Worm (Caenorhabditis elegans) whole organism, L1 larva: ENCODE results near the gene Y53G8AR.1.
A peak's percentile ranks its signal among the peaks of the same experiment; 100 is the strongest.
"Not testable (repeated sequence)": the region's sequence is repeated elsewhere in the genome, so short reads cannot be mapped to it uniquely, and the experiment has no call there.

Experiments used
- F16B12.6 ChIP-seq: fragments of 150-350 bp; optimal IDR thresholded peaks from 2 replicates; lab custom pipeline; 2014; ENCODE audit warnings: missing biosample characterization, missing genetic modification characterization
- aha-1 ChIP-seq: fragments of 150-350 bp; optimal IDR thresholded peaks from 2 replicates; lab custom pipeline; 2014; ENCODE audit warnings: missing biosample characterization, missing genetic modification characterization
- aly-2 ChIP-seq: fragments of 150-350 bp; optimal IDR thresholded peaks from 2 replicates; lab custom pipeline; 2014; ENCODE audit warnings: missing biosample characterization, missing genetic modification characterization
- ama-1 ChIP-seq: fragments of 150-350 bp; optimal IDR thresholded peaks from 2 replicates; lab custom pipeline; 2014
- blmp-1 ChIP-seq: fragments of 150-350 bp; optimal IDR thresholded peaks from 2 replicates; lab custom pipeline; 2014; ENCODE audit warnings: missing biosample characterization, missing genetic modification characterization
- ceh-82 ChIP-seq, 3 experiments: fragments of 150-350 bp in 1 of 3; sonication (generic microtip) in 2 of 3; optimal IDR thresholded peaks; 2 replicates each; lab custom pipeline; 2014 to 2017; ENCODE audit warnings: missing biosample characterization in 3 of 3, missing genetic modification characterization in 3 of 3
- ceh-88 ChIP-seq: fragments of 200-800 bp; sonication (Bioruptor generic); IDR thresholded peaks from 2 replicates; pipeline ENCODE4 v1.3.6; 2022; ENCODE audit warnings: missing genetic modification characterization, missing compliant biosample characterization
- dpl-1 ChIP-seq, 3 experiments: fragments of 150-350 bp in 2 of 3; sonication (generic microtip) in 1 of 3; optimal IDR thresholded peaks; 2 replicates each; lab custom pipeline; 2014 to 2017; ENCODE audit warnings: missing biosample characterization in 3 of 3, missing genetic modification characterization in 3 of 3, missing genetic modification reagents in 3 of 3
- efl-1 ChIP-seq, 4 experiments: fragments of 150-350 bp; optimal IDR thresholded peaks in 3 of 4; peaks in 1 of 4; 1 replicate in 1 of 4; 2 replicates in 3 of 4; lab custom pipeline; 2014; ENCODE audit warnings: missing biosample characterization in 2 of 4, missing genetic modification characterization in 2 of 4, missing genetic modification reagents in 2 of 4
- efl-3 ChIP-seq: fragments of 200-800 bp; sonication (Bioruptor generic); optimal IDR thresholded peaks from 2 replicates; lab custom pipeline; 2018; ENCODE audit warnings: mild to moderate bottlenecking, missing genetic modification characterization, missing compliant biosample characterization
- elt-3 ChIP-seq, 6 experiments: fragments of 150-350 bp in 1 of 6; sonication (generic microtip); optimal IDR thresholded peaks; 2 replicates each; lab custom pipeline; 2017 to 2018; ENCODE audit warnings: missing biosample characterization in 6 of 6, missing genetic modification characterization in 6 of 6, inconsistent platforms in 1 of 6
- fkh-4 ChIP-seq: sonication (generic microtip); optimal IDR thresholded peaks from 2 replicates; lab custom pipeline; 2016; ENCODE audit warnings: missing compliant biosample characterization, missing genetic modification characterization, borderline replicate concordance
- grh-1 ChIP-seq: fragments of 200-800 bp; sonication (Bioruptor generic); IDR thresholded peaks from 2 replicates; pipeline ENCODE4 v1.3.6; 2022; ENCODE audit warnings: missing genetic modification reagents, missing genetic modification characterization, missing compliant biosample characterization
- hlh-4 ChIP-seq: sonication (generic microtip); optimal IDR thresholded peaks from 2 replicates; lab custom pipeline; 2016; ENCODE audit warnings: mild to moderate bottlenecking, missing genetic modification characterization, missing compliant biosample characterization
- irx-1 ChIP-seq: sonication (generic microtip); optimal IDR thresholded peaks from 2 replicates; lab custom pipeline; 2016; ENCODE audit warnings: missing genetic modification characterization, missing compliant biosample characterization
- isw-1 ChIP-seq: fragments of 200-800 bp; sonication (Bioruptor generic); IDR thresholded peaks from 2 replicates; pipeline ENCODE4 v1.3.6; 2022; ENCODE audit warnings: missing genetic modification characterization, missing compliant biosample characterization
- lin-35 ChIP-seq, 2 experiments: fragments of 150-350 bp; optimal IDR thresholded peaks; 2 replicates each; lab custom pipeline; 2014; ENCODE audit warnings: missing biosample characterization in 2 of 2, missing genetic modification characterization in 2 of 2, missing genetic modification reagents in 2 of 2
- lsy-2 ChIP-seq, 2 experiments: fragments of 150-350 bp; optimal IDR thresholded peaks; 2 replicates each; lab custom pipeline; 2014; ENCODE audit warnings: missing biosample characterization in 2 of 2, missing genetic modification characterization in 2 of 2
- mab-9 ChIP-seq: fragments of 200-800 bp; sonication (Bioruptor generic); IDR thresholded peaks from 2 replicates; pipeline ENCODE4 v1.3.6; 2022; ENCODE audit warnings: missing genetic modification reagents, missing genetic modification characterization, missing compliant biosample characterization
- mef-2 ChIP-seq: fragments of 150-350 bp; optimal IDR thresholded peaks from 2 replicates; lab custom pipeline; 2014; ENCODE audit warnings: missing biosample characterization, missing genetic modification characterization
- mep-1 ChIP-seq: fragments of 150-350 bp; optimal IDR thresholded peaks from 2 replicates; lab custom pipeline; 2014; ENCODE audit warnings: missing biosample characterization, missing genetic modification characterization
- nhr-12 ChIP-seq: sonication (generic microtip); optimal IDR thresholded peaks from 2 replicates; lab custom pipeline; 2017; ENCODE audit warnings: missing biosample characterization, missing genetic modification characterization
- nhr-19 ChIP-seq: fragments of 200-800 bp; sonication (Bioruptor generic); conservative IDR thresholded peaks from 2 replicates; pipeline ENCODE4 v1.3.6; 2022; ENCODE audit warnings: missing genetic modification characterization, missing compliant biosample characterization
- nhr-28 ChIP-seq: fragments of 150-350 bp; optimal IDR thresholded peaks from 2 replicates; lab custom pipeline; 2014; ENCODE audit warnings: missing biosample characterization, missing genetic modification characterization
- nhr-85 ChIP-seq: sonication (generic microtip); peaks from one replicate; lab custom pipeline; 2016; ENCODE audit warnings: missing genetic modification characterization, inconsistent platforms, missing compliant biosample characterization
- nhr-90 ChIP-seq: sonication (generic microtip); optimal IDR thresholded peaks from 2 replicates; lab custom pipeline; 2016; ENCODE audit warnings: mild to moderate bottlenecking, missing genetic modification characterization, missing compliant biosample characterization; ENCODE audit not compliant: poor library complexity
- pag-3 ChIP-seq: sonication (generic microtip); optimal IDR thresholded peaks from 2 replicates; lab custom pipeline; 2017; ENCODE audit warnings: missing genetic modification characterization, mild to moderate bottlenecking, missing compliant biosample characterization, antibody characterized with exemption, borderline replicate concordance; ENCODE audit not compliant: insufficient read depth
- pax-3 ChIP-seq: fragments of 200-800 bp; sonication (Bioruptor generic); optimal IDR thresholded peaks from 2 replicates; lab custom pipeline; 2018; ENCODE audit warnings: mild to moderate bottlenecking, missing genetic modification characterization, moderate library complexity, missing compliant biosample characterization
- skn-1 ChIP-seq: fragments of 150-350 bp; optimal IDR thresholded peaks from 2 replicates; lab custom pipeline; 2014; ENCODE audit warnings: missing biosample characterization, missing genetic modification characterization
- snu-23 ChIP-seq: sonication (generic microtip); optimal IDR thresholded peaks from 2 replicates; lab custom pipeline; 2016; ENCODE audit warnings: missing genetic modification characterization, missing compliant biosample characterization
- sup-37 ChIP-seq: fragments of 200-800 bp; sonication (Bioruptor generic); optimal IDR thresholded peaks from 2 replicates; lab custom pipeline; 2018; ENCODE audit warnings: mild to moderate bottlenecking, missing genetic modification characterization, missing compliant biosample characterization
- swsn-7 ChIP-seq: sonication (generic microtip); optimal IDR thresholded peaks from 2 replicates; lab custom pipeline; 2016; ENCODE audit warnings: missing genetic modification characterization, missing compliant biosample characterization
- tbx-2 ChIP-seq: sonication (generic microtip); optimal IDR thresholded peaks from 2 replicates; lab custom pipeline; 2016; ENCODE audit warnings: missing genetic modification characterization, missing compliant biosample characterization
- unc-62 ChIP-seq: fragments of 150-350 bp; optimal IDR thresholded peaks from 2 replicates; lab custom pipeline; 2014; ENCODE audit warnings: missing biosample characterization, missing genetic modification reagents, missing genetic modification characterization
- unc-86 ChIP-seq: sonication (generic microtip); optimal IDR thresholded peaks from 2 replicates; lab custom pipeline; 2016; ENCODE audit warnings: missing genetic modification characterization, missing compliant biosample characterization
- vab-15 ChIP-seq: sonication (generic microtip); optimal IDR thresholded peaks from 2 replicates; lab custom pipeline; 2017; ENCODE audit warnings: missing genotype, mild to moderate bottlenecking, missing genetic modification characterization, missing compliant biosample characterization
- xbp-1 ChIP-seq: sonication (generic microtip); optimal IDR thresholded peaks from 2 replicates; lab custom pipeline; 2016; ENCODE audit warnings: missing genetic modification characterization, missing compliant biosample characterization
- ztf-4 ChIP-seq: fragments of 150-350 bp; optimal IDR thresholded peaks from 2 replicates; lab custom pipeline; 2014; ENCODE audit warnings: missing biosample characterization, missing genetic modification characterization

Y53G8AR.1 gene

DNA sequence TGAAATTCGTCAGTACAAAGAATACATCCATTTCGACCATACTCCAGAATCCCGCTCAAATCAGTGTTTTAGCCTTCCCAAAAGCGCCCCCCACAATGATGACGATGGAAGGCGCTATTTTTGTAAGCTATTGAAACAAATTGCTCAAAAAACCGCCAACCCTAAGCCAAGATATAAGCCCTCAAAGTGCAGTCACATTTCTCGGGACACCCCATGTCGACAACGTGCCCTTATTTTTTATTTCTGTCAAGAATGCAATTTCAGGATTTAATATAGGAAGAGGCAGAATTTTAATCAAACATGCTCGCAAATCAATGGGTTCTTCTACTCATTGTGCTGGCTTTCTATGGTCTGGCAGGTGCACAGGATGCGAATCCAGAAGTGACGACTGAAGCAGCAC, at the start of gene Y53G8AR.1:
TSS of gene Y53G8AR.1 (plus strand) at position 301 of the 400 bp plus-strand sequence.
- not testable (repeated sequence) for TF ChIP-seq efl-3 (GFP tag; lab: Kevin White, UChicago); pax-3 (tag; lab: Kevin White, UChicago); pag-3

DNA sequence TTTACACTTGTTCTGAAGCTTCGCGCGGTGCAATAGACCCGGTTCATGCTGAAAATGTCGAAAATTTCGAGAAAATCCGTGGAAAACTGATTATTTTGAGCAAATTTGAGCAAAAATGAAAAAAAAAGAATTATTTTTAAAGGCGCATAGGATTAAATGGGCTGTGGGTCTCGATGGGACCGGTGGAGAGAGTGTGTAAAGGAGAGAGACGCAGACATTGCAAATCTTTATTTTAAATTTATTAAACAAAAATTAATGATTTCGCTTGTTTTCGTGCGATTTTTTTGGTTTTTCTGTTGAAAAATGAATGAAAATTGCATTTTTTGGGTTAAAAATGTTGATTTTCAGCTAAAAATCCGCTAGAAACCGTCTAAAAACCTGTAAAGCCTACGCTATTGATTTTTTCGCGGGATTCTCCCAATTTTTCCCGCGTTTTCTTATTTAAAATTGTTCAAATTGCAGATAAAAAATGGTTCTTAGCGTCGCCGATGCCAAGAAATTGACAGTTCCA, 38.5 kb upstream of the Y53G8AR.1 start, which contains the start of the genes Y53G8AR.8 and Y53G8AR.6:
TSS of gene Y53G8AR.8 (minus strand) at position 48 of the 511 bp plus-strand sequence.
TSS of gene Y53G8AR.6 (plus strand) at position 461 of the 511 bp plus-strand sequence.
- TF ChIP-seq nhr-90 (tag; lab: Kevin White, UChicago) = no peak
- peak; percentile 25 for TF ChIP-seq blmp-1 (tag; lab: Kevin White, UChicago)
- no peak for TF ChIP-seq irx-1 (tag; lab: Kevin White, UChicago)
- no peak for TF ChIP-seq aly-2 (tag; lab: Kevin White, UChicago)
- TF ChIP-seq swsn-7 = no peak
- no peak for TF ChIP-seq elt-3 (tag; optimal IDR thresholded peaks at IDR 0.05; lab: Kevin White, UChicago)
- TF ChIP-seq ztf-4 (tag; lab: Kevin White, UChicago) = no peak
- TF ChIP-seq mef-2 (tag; lab: Kevin White, UChicago) = no peak
- TF ChIP-seq lsy-2 (tag; optimal IDR thresholded peaks at IDR 0.05; lab: Kevin White, UChicago) = peak; percentile 53 to 62
- 0 out of 2 replicates have a peak, but pooled peaks have one; percentile 3 for TF ChIP-seq nhr-19 (GFP tag; lab: Robert Waterston, UW)
- TF ChIP-seq xbp-1 = peak; percentile 1
- peak; percentile 1 for TF ChIP-seq skn-1 (tag; lab: Kevin White, UChicago)
- TF ChIP-seq mep-1 (tag; lab: Kevin White, UChicago) = peak; percentile 55
- TF ChIP-seq ama-1 (lab: Kevin White, UChicago) = no peak
- no peak for TF ChIP-seq nhr-12 (tag; lab: Kevin White, UChicago)
- TF ChIP-seq grh-1 = no peak
- TF ChIP-seq aha-1 (tag; lab: Kevin White, UChicago) = no peak
- no peak for TF ChIP-seq ceh-82 (tag; optimal IDR thresholded peaks at IDR 0.05; lab: Kevin White, UChicago)
- no peak for TF ChIP-seq sup-37 (GFP tag; lab: Kevin White, UChicago)
- TF ChIP-seq unc-86 (tag; lab: Kevin White, UChicago) = no peak
- no peak for TF ChIP-seq vab-15 (tag; lab: Kevin White, UChicago)
- TF ChIP-seq dpl-1 (GFP tag; optimal IDR thresholded peaks at IDR 0.05; lab: Kevin White, UChicago) = peak in 2 of 3 experiments; percentile 30 to 56
- no peak for TF ChIP-seq nhr-28 (tag; lab: Kevin White, UChicago)
- peak; percentile 18 for TF ChIP-seq tbx-2 (tag; lab: Kevin White, UChicago)
- peak; percentile 38 to 45 for TF ChIP-seq lin-35 (GFP tag; optimal IDR thresholded peaks at IDR 0.05; lab: Kevin White, UChicago)
- TF ChIP-seq fkh-4 = no peak
- peak; percentile 40 for TF ChIP-seq F16B12.6 (tag; lab: Kevin White, UChicago)
- no peak for TF ChIP-seq ceh-88 (GFP tag; lab: Robert Waterston, UW)
- no peak for TF ChIP-seq hlh-4 (tag; lab: Kevin White, UChicago)
- TF ChIP-seq isw-1 = peak; percentile 25; the same call in 1 of the 2 replicates
- peak; percentile 39 for TF ChIP-seq snu-23 (GFP tag; lab: Kevin White, UChicago)
- TF ChIP-seq mab-9 (GFP tag; lab: Robert Waterston, UW) = no peak
- peak; percentile 39 to 51 for TF ChIP-seq efl-1 (optimal IDR thresholded peaks at IDR 0.05; lab: Kevin White, UChicago)
- peak; percentile 59 to 94 for TF ChIP-seq efl-1 (GFP tag; optimal IDR thresholded peaks at IDR 0.05 in 1 of 2; lab: Kevin White, UChicago)

DNA sequence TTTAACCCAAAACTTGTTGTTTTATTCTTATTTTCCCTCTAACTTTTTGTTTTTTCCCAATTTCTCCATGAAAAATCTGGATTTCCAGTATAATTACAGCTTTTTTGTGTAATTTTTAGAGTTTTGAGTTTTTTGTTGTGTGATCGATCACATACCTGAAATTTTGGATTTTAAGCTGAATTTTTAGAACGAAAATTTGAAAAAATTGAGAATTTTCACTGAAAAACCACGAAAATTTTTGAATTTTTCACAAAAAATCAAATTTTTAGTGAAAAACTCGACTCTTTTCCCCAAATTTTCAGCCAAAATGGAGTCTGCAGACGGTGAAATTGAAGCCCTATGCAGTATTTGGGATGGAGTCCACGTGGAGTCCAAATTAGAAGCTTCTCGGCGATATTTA, 35.7 kb upstream of the Y53G8AR.1 start, which contains the start of gene Y53G8AR.5:
TSS of gene Y53G8AR.5 (plus strand) at position 301 of the 400 bp plus-strand sequence.
- TF ChIP-seq unc-62 (GFP tag; lab: Kevin White, UChicago) (no peak), nhr-85 (peak; percentile 49)
